Worm (Caenorhabditis elegans) whole organism, L4 larva: ENCODE measurements around the gene let-418.

Source experiments
- F10B5.3 ChIP-seq: sonication (generic microtip); optimal IDR thresholded peaks from 2 replicates; lab custom pipeline; 2016; ENCODE audit warnings: mild to moderate bottlenecking, missing genetic modification characterization, missing compliant biosample characterization
- F49E8.2 ChIP-seq: sonication (generic microtip); optimal IDR thresholded peaks from 2 replicates; lab custom pipeline; 2016; ENCODE audit warnings: missing compliant biosample characterization, mild to moderate bottlenecking, missing genetic modification characterization, borderline replicate concordance
- R02D3.7 ChIP-seq: fragments of 150-350 bp; sonication (generic microtip); optimal IDR thresholded peaks from 3 replicates; lab custom pipeline; 2014; ENCODE audit warnings: missing biosample characterization, missing genetic modification characterization
- T20F7.1 ChIP-seq: fragments of 200-800 bp; sonication (Bioruptor generic); optimal IDR thresholded peaks from 2 replicates; lab custom pipeline; 2018; ENCODE audit warnings: mild to moderate bottlenecking, missing genetic modification characterization, missing compliant biosample characterization
- ZK546.5 ChIP-seq, 2 experiments: sonication (generic microtip); optimal IDR thresholded peaks; 2 replicates each; lab custom pipeline; 2017; ENCODE audit warnings: missing biosample characterization in 2 of 2, missing genetic modification characterization in 2 of 2
- arid-1 ChIP-seq: fragments of 200-800 bp; sonication (Bioruptor generic); conservative IDR thresholded peaks from 2 replicates; pipeline ENCODE4 v1.3.6; 2022; ENCODE audit warnings: missing genetic modification reagents, missing genetic modification characterization, missing compliant biosample characterization
- ceh-20 ChIP-seq: fragments of 200-800 bp; sonication (Bioruptor generic); IDR thresholded peaks from 2 replicates; pipeline ENCODE4 v1.3.6; 2022; ENCODE audit warnings: missing genetic modification reagents, missing genetic modification characterization, missing compliant biosample characterization
- ces-1 ChIP-seq: fragments of 150-350 bp; sonication (generic microtip); optimal IDR thresholded peaks from 4 replicates; lab custom pipeline; 2014; ENCODE audit warnings: missing biosample characterization, missing genetic modification reagents, missing genetic modification characterization
- ctbp-1 ChIP-seq: fragments of 200-800 bp; sonication (Bioruptor generic); IDR thresholded peaks from 2 replicates; pipeline ENCODE4 v1.3.6; 2022; ENCODE audit warnings: missing genetic modification reagents, missing genetic modification characterization, missing compliant biosample characterization
- daf-16 ChIP-seq, 3 experiments: sonication (generic microtip); optimal IDR thresholded peaks; 2 replicates each; lab custom pipeline; 2016 to 2017; ENCODE audit warnings: missing genetic modification characterization in 3 of 3, missing genetic modification reagents in 3 of 3, mild to moderate bottlenecking in 2 of 3, missing compliant biosample characterization in 2 of 3, missing biosample characterization in 1 of 3, moderate library complexity in 1 of 3
- daf-8 ChIP-seq: fragments of 200-800 bp; sonication (Bioruptor generic); IDR thresholded peaks from 2 replicates; pipeline ENCODE4 v1.3.6; 2022; ENCODE audit warnings: missing genetic modification characterization, missing compliant biosample characterization
- dmd-6 ChIP-seq: fragments of 200-800 bp; sonication (Bioruptor generic); IDR thresholded peaks from 2 replicates; pipeline ENCODE4 v1.3.6; 2022; ENCODE audit warnings: missing genetic modification reagents, missing genetic modification characterization, missing compliant biosample characterization
- dve-1 ChIP-seq: sonication (generic microtip); optimal IDR thresholded peaks from 2 replicates; lab custom pipeline; 2017; ENCODE audit warnings: antibody characterized with exemption, mild to moderate bottlenecking, missing genetic modification characterization, missing compliant biosample characterization; ENCODE audit not compliant: insufficient read depth
- egl-27 ChIP-seq: sonication (generic microtip); optimal IDR thresholded peaks from 3 replicates; lab custom pipeline; 2017; ENCODE audit warnings: missing biosample characterization, missing genetic modification reagents, missing genetic modification characterization
- fkh-10 ChIP-seq: fragments of 150-350 bp; optimal IDR thresholded peaks from 2 replicates; lab custom pipeline; 2014; ENCODE audit warnings: missing biosample characterization, missing genetic modification reagents, missing genetic modification characterization
- fos-1 ChIP-seq: fragments of 150-350 bp; optimal IDR thresholded peaks from 2 replicates; lab custom pipeline; 2014; ENCODE audit warnings: missing biosample characterization, missing genetic modification characterization
- gei-8 ChIP-seq: fragments of 200-800 bp; sonication (Bioruptor generic); optimal IDR thresholded peaks from 2 replicates; lab custom pipeline; 2018; ENCODE audit warnings: mild to moderate bottlenecking, missing genetic modification characterization, missing compliant biosample characterization
- hlh-30 ChIP-seq: sonication (generic microtip); optimal IDR thresholded peaks from 2 replicates; lab custom pipeline; 2017; ENCODE audit warnings: antibody characterized with exemption, mild to moderate bottlenecking, missing genetic modification characterization, missing compliant biosample characterization; ENCODE audit not compliant: insufficient read depth
- hmg-1.1 ChIP-seq: fragments of 200-800 bp; sonication (Bioruptor generic); IDR thresholded peaks from 2 replicates; pipeline ENCODE4 v1.3.6; 2022; ENCODE audit warnings: missing genetic modification reagents, missing genetic modification characterization, missing compliant biosample characterization
- lin-1 ChIP-seq: fragments of 200-800 bp; sonication (Bioruptor generic); IDR thresholded peaks from 2 replicates; pipeline ENCODE4 v1.3.6; 2022; ENCODE audit warnings: missing genetic modification reagents, missing genetic modification characterization, missing compliant biosample characterization
- lin-13 ChIP-seq: fragments of 150-350 bp; optimal IDR thresholded peaks from 2 replicates; lab custom pipeline; 2014; ENCODE audit warnings: missing biosample characterization, missing genetic modification reagents, missing genetic modification characterization
- lin-29 ChIP-seq: fragments of 200-800 bp; sonication (Bioruptor generic); IDR thresholded peaks from 2 replicates; pipeline ENCODE4 v1.3.6; 2022; ENCODE audit warnings: missing genetic modification reagents, missing genetic modification characterization, missing compliant biosample characterization
- lsy-2 ChIP-seq, 2 experiments: fragments of 150-350 bp in 1 of 2; sonication (generic microtip) in 1 of 2; optimal IDR thresholded peaks; 2 replicates each; lab custom pipeline; 2014 to 2017; ENCODE audit warnings: missing biosample characterization in 2 of 2, missing genetic modification characterization in 2 of 2
- mep-1 ChIP-seq: fragments of 150-350 bp; sonication (generic microtip); optimal IDR thresholded peaks from 3 replicates; lab custom pipeline; 2014; ENCODE audit warnings: missing biosample characterization, missing genetic modification characterization
- mxl-3 ChIP-seq: fragments of 200-800 bp; sonication (Bioruptor generic); optimal IDR thresholded peaks from 2 replicates; lab custom pipeline; 2018; ENCODE audit warnings: mild to moderate bottlenecking, missing genetic modification characterization, missing compliant biosample characterization
- nhr-10 ChIP-seq: fragments of 150-350 bp; optimal IDR thresholded peaks from 2 replicates; lab custom pipeline; 2014; ENCODE audit warnings: missing biosample characterization, missing genetic modification characterization
- nhr-102 ChIP-seq: sonication (generic microtip); optimal IDR thresholded peaks from 2 replicates; lab custom pipeline; 2016; ENCODE audit warnings: mild to moderate bottlenecking, missing genetic modification characterization, moderate library complexity, missing compliant biosample characterization
- nhr-237 ChIP-seq: sonication (generic microtip); optimal IDR thresholded peaks from 2 replicates; lab custom pipeline; 2017; ENCODE audit warnings: missing biosample characterization, missing genetic modification characterization
- nhr-48 ChIP-seq: sonication (generic microtip); optimal IDR thresholded peaks from 2 replicates; lab custom pipeline; 2016; ENCODE audit warnings: mild to moderate bottlenecking, missing genetic modification characterization, missing compliant biosample characterization
- nhr-6 ChIP-seq: fragments of 150-350 bp; optimal IDR thresholded peaks from 2 replicates; lab custom pipeline; 2014; ENCODE audit warnings: missing biosample characterization, missing genetic modification characterization
- nhr-77 ChIP-seq: fragments of 150-350 bp; optimal IDR thresholded peaks from 2 replicates; lab custom pipeline; 2014; ENCODE audit warnings: missing biosample characterization, missing genetic modification characterization
- php-3 ChIP-seq: fragments of 200-800 bp; sonication (Bioruptor generic); IDR thresholded peaks from 2 replicates; pipeline ENCODE4 v1.3.6; 2022; ENCODE audit warnings: missing genetic modification reagents, missing genetic modification characterization, missing compliant biosample characterization
- pqm-1 ChIP-seq: sonication (generic microtip); optimal IDR thresholded peaks from 2 replicates; lab custom pipeline; 2017; ENCODE audit warnings: missing biosample characterization, missing genetic modification characterization
- rbr-2 ChIP-seq: sonication (generic microtip); optimal IDR thresholded peaks from 2 replicates; lab custom pipeline; 2016; ENCODE audit warnings: missing genotype, missing genetic modification characterization, missing compliant biosample characterization
- saeg-2 ChIP-seq: fragments of 200-800 bp; sonication (Bioruptor generic); IDR thresholded peaks from 2 replicates; pipeline ENCODE4 v1.3.6; 2022; ENCODE audit warnings: missing genetic modification reagents, missing genetic modification characterization, missing compliant biosample characterization
- sdz-12 ChIP-seq: fragments of 200-800 bp; sonication (Bioruptor generic); optimal IDR thresholded peaks from 2 replicates; lab custom pipeline; 2018; ENCODE audit warnings: mild to moderate bottlenecking, missing genetic modification characterization, missing compliant biosample characterization
- set-16 ChIP-seq: fragments of 200-800 bp; sonication (Bioruptor generic); IDR thresholded peaks from 2 replicates; pipeline ENCODE4 v1.3.6; 2022; ENCODE audit warnings: missing genetic modification reagents, missing genetic modification characterization, missing compliant biosample characterization
- skn-1 ChIP-seq: fragments of 150-350 bp; optimal IDR thresholded peaks from 2 replicates; lab custom pipeline; 2014; ENCODE audit warnings: missing biosample characterization, missing genetic modification characterization
- snpc-4 ChIP-seq: fragments of 150-350 bp; optimal IDR thresholded peaks from 2 replicates; lab custom pipeline; 2014; ENCODE audit warnings: missing biosample characterization, missing genetic modification characterization
- tra-1 ChIP-seq: fragments of 200-800 bp; sonication (Bioruptor generic); IDR thresholded peaks from 2 replicates; pipeline ENCODE4 v1.3.6; 2022; ENCODE audit warnings: missing genetic modification reagents, missing genetic modification characterization, missing compliant biosample characterization
- unc-130 ChIP-seq: sonication (generic microtip); optimal IDR thresholded peaks from 2 replicates; lab custom pipeline; 2016; ENCODE audit warnings: missing genetic modification reagents, missing genetic modification characterization, missing compliant biosample characterization
- zip-11 ChIP-seq: fragments of 200-800 bp; sonication (Bioruptor generic); IDR thresholded peaks from 2 replicates; pipeline ENCODE4 v1.3.6; 2022; ENCODE audit warnings: missing genetic modification characterization, missing compliant biosample characterization
- ztf-11 ChIP-seq: fragments of 150-350 bp; optimal IDR thresholded peaks from 2 replicates; lab custom pipeline; 2014; ENCODE audit warnings: missing biosample characterization, missing genetic modification characterization
- ztf-7 ChIP-seq: fragments of 150-350 bp; optimal IDR thresholded peaks from 2 replicates; lab custom pipeline; 2014; ENCODE audit warnings: missing biosample characterization, missing genetic modification characterization

Gene let-418

ce11 chrV:5845669-5846189 lies 19.1 kb downstream of the let-418 start, which contains the start of gene F26F12.3 (continued):
- peak in 1 of 2 experiments; percentile 63 for TF ChIP-seq lsy-2 (tag; optimal IDR thresholded peaks at IDR 0.05; lab: Kevin White, UChicago)
- TF ChIP-seq daf-16 (GFP tag; optimal IDR thresholded peaks at IDR 0.05; lab: Kevin White, UChicago): peak in 1 of 2 experiments; percentile 14
- TF ChIP-seq daf-16 (tag; optimal IDR thresholded peaks at IDR 0.05; lab: Kevin White, UChicago): peak; percentile 81
- TF ChIP-seq nhr-48: peak; percentile 88
- peak; percentile 59 for TF ChIP-seq pqm-1
- TF ChIP-seq gei-8 (GFP tag; lab: Kevin White, UChicago): no peak
- no peak for TF ChIP-seq egl-27 (tag; lab: Kevin White, UChicago)
- TF ChIP-seq F10B5.3 (tag; lab: Kevin White, UChicago): no peak
- TF ChIP-seq unc-130: no peak
- no peak for TF ChIP-seq sdz-12 (GFP tag; lab: Kevin White, UChicago)
- TF ChIP-seq F49E8.2 (tag; lab: Kevin White, UChicago): no peak
- peak; percentile 79 for TF ChIP-seq ctbp-1 (GFP tag; lab: Robert Waterston, UW)
- 0 out of 2 replicates have a peak, but pooled peaks have one; percentile 49 for TF ChIP-seq lin-29 (GFP tag; lab: Robert Waterston, UW)
- no peak for TF ChIP-seq lin-13 (GFP tag; lab: Kevin White, UChicago)
- peak; percentile 16 for TF ChIP-seq rbr-2 (tag; lab: Kevin White, UChicago)
- TF ChIP-seq mep-1 (tag; lab: Kevin White, UChicago): peak; percentile 69
- TF ChIP-seq ztf-11 (tag; lab: Kevin White, UChicago): no peak
- no peak for TF ChIP-seq fos-1 (tag; lab: Kevin White, UChicago)
- no peak for TF ChIP-seq snpc-4 (tag; lab: Kevin White, UChicago)
- peak; percentile 85 for TF ChIP-seq nhr-77 (tag; lab: Kevin White, UChicago)
- TF ChIP-seq T20F7.1 (GFP tag; lab: Kevin White, UChicago): peak; percentile 10
- 0 out of 2 replicates have a peak, but pooled peaks have one; percentile 38 for TF ChIP-seq tra-1 (GFP tag; lab: Robert Waterston, UW)
- TF ChIP-seq fkh-10 (GFP tag; lab: Kevin White, UChicago): peak; percentile 70
- TF ChIP-seq nhr-10 (tag; lab: Kevin White, UChicago): peak; percentile 38
- TF ChIP-seq php-3 (GFP tag; lab: Robert Waterston, UW): peak; percentile 34; the same call in 1 of the 2 replicates
- no peak for TF ChIP-seq arid-1 (GFP tag; lab: Robert Waterston, UW)
- TF ChIP-seq mxl-3 (GFP tag; lab: Kevin White, UChicago): peak; percentile 33
- peak; percentile 43 for TF ChIP-seq nhr-102 (tag; lab: Kevin White, UChicago)
- peak; percentile 58; the same call in 1 of the 2 replicates for TF ChIP-seq saeg-2 (GFP tag; lab: Robert Waterston, UW)
- peak; percentile 6 for TF ChIP-seq ztf-7 (tag; lab: Kevin White, UChicago)

- TF ChIP-seq pqm-1 (no peak), fos-1 (tag; lab: Kevin White, UChicago) (no peak), nhr-237 (tag; lab: Kevin White, UChicago) (no peak), daf-8 (GFP tag; lab: Robert Waterston, UW) (no peak), nhr-6 (tag; lab: Kevin White, UChicago) (no peak)
Measured at ce11 chrV:5846729-5847128, 20.1 kb downstream of the let-418 start.

DNA sequence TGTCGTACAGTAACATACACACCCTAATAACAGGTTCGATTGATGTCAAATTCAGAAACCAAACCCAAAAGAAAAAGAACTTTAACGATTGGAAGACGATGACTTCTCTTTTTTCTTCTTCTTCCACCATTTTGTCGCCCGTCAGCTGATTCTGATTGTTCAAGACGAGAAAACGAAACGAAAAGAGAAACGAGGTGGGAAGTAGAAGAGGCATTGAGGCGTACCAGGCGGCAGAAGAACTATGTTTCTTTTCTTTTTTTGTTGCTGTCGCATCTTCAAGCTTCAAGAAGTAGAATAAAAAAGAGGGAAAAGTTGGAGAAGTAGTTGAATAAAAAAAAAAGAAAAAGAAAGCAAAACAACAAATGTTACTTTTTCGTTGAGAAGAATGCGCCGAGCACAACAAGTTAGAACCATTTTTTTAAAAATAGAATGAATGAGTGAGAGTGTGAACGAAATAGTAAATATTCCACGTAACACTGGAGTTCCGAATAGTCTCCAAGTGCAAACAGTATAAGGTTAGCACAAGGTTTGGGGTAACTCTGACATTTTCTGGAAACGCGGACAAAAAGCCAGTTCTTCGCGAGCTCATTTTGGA lies 21.5 kb downstream of the let-418 start:
- TF ChIP-seq zip-11 (GFP tag; lab: Robert Waterston, UW): no peak
- TF ChIP-seq dve-1 (tag; lab: Kevin White, UChicago): no peak
- no peak for TF ChIP-seq nhr-6 (tag; lab: Kevin White, UChicago)
- TF ChIP-seq T20F7.1 (GFP tag; lab: Kevin White, UChicago): no peak
- peak; percentile 60 for TF ChIP-seq fkh-10 (GFP tag; lab: Kevin White, UChicago)
- TF ChIP-seq ces-1 (GFP tag; lab: Kevin White, UChicago): no peak
- no peak for TF ChIP-seq ZK546.5 (tag; optimal IDR thresholded peaks at IDR 0.05; lab: Kevin White, UChicago)
- no peak for TF ChIP-seq ceh-20 (GFP tag; lab: Robert Waterston, UW)
- TF ChIP-seq sdz-12 (GFP tag; lab: Kevin White, UChicago): no peak
- no peak for TF ChIP-seq R02D3.7 (tag; lab: Kevin White, UChicago)
- no peak for TF ChIP-seq mep-1 (tag; lab: Kevin White, UChicago)
- TF ChIP-seq skn-1 (tag; lab: Kevin White, UChicago): no peak
- TF ChIP-seq ctbp-1 (GFP tag; lab: Robert Waterston, UW): no peak
- no peak for TF ChIP-seq snpc-4 (tag; lab: Kevin White, UChicago)
- TF ChIP-seq pqm-1: no peak
- TF ChIP-seq nhr-237 (tag; lab: Kevin White, UChicago): no peak
- no peak for TF ChIP-seq set-16
- peak; percentile 59 for TF ChIP-seq hlh-30 (tag; lab: Kevin White, UChicago)
- no peak for TF ChIP-seq mxl-3 (GFP tag; lab: Kevin White, UChicago)
- no peak for TF ChIP-seq lin-1
- TF ChIP-seq dmd-6 (GFP tag; lab: Robert Waterston, UW): peak; percentile 30
- TF ChIP-seq hmg-1.1 (GFP tag; lab: Robert Waterston, UW): 0 out of 2 replicates have a peak, but pooled peaks have one; percentile 12
